Fruit fly (Drosophila melanogaster) Kc167 (cell line): ENCODE measurements around the gene IM33.

Experiments used
- Myc ChIP-seq: fragments of >200 bp; optimal IDR thresholded peaks from 2 replicates; lab custom pipeline; 2017; ENCODE audit warnings: missing external identifiers
- Sin3A ChIP-seq: fragments of >200 bp; optimal IDR thresholded peaks from 2 replicates; lab custom pipeline; 2018; ENCODE audit warnings: missing external identifiers
- h ChIP-seq: fragments of >200 bp; optimal IDR thresholded peaks from 3 replicates; lab custom pipeline; 2018; ENCODE audit warnings: missing external identifiers
- insv ChIP-seq: fragments of >200 bp; optimal IDR thresholded peaks from 3 replicates; lab custom pipeline; 2018; ENCODE audit warnings: missing external identifiers
- psq ChIP-seq: fragments of >200 bp; optimal IDR thresholded peaks from 2 replicates; lab custom pipeline; 2017; ENCODE audit warnings: missing external identifiers
- ttk ChIP-seq: sonication (Bioruptor generic); optimal IDR thresholded peaks from 2 replicates; lab custom pipeline; 2017; ENCODE audit warnings: missing external identifiers

IM33 gene

dm6 chr2L:3696438-3696837 is at the start of gene IM33:
Gene IM33, minus strand, starts transcription at chr2L:3696658.
- TF ChIP-seq Myc, result no peak
- TF ChIP-seq Sin3A (lab: Kevin White, UChicago), result no peak
- no peak for TF ChIP-seq psq (lab: Kevin White, UChicago)
- TF ChIP-seq h (lab: Kevin White, UChicago), result no peak
- TF ChIP-seq insv (lab: Kevin White, UChicago), result no peak
- TF ChIP-seq ttk (lab: Kevin White, UChicago), result no peak

DNA sequence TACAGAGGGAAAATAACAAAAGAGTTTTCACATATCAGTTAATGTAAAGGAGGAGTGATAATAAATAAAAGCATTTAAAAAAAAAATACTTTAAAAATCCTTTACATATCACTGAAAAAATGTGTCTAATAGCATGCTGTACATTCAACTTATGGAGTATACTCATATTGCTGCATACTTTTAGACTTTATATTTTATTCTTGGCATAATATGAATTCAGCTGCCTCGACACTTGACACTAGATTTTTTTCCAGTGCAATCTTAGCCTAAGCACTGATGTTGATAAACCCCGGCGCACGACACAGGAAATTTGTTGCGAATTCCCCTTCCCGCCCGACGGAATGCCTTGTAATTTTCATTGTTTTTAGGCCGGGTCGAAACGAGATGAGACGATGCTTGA is 44.0 kb upstream of the IM33 start:
- no peak for TF ChIP-seq h (lab: Kevin White, UChicago)
- no peak for TF ChIP-seq Sin3A (lab: Kevin White, UChicago)
- no peak for TF ChIP-seq insv (lab: Kevin White, UChicago)
- no peak for TF ChIP-seq Myc
- TF ChIP-seq psq (lab: Kevin White, UChicago), result no peak
- no peak for TF ChIP-seq ttk (lab: Kevin White, UChicago)

DNA sequence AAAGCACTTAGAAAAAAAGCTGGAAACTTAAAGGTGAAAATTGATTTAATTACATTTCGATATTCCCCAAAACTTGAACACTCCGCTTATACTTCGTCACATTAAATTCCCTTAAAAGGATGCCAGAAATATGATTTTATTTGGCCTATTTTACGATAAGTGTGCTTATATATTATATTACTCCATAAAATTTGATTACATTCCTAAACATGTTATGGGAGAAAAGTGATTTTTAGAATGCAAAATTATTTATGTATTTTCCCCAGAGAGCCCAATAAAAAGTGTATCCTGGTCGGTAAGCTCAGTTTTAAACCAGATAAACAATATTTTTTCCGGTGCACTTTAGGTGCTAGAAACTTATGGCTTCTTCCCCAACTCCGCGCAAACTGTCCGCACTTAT is 41.2 kb upstream of the IM33 start:
- TF ChIP-seq Sin3A (lab: Kevin White, UChicago) (no peak), ttk (lab: Kevin White, UChicago) (no peak), insv (lab: Kevin White, UChicago) (no peak), psq (lab: Kevin White, UChicago) (no peak), Myc (no peak)

dm6 chr2L:3737003-3737662 is 40.7 kb upstream of the IM33 start:
- TF ChIP-seq Myc (no peak), h (lab: Kevin White, UChicago) (no peak)

DNA sequence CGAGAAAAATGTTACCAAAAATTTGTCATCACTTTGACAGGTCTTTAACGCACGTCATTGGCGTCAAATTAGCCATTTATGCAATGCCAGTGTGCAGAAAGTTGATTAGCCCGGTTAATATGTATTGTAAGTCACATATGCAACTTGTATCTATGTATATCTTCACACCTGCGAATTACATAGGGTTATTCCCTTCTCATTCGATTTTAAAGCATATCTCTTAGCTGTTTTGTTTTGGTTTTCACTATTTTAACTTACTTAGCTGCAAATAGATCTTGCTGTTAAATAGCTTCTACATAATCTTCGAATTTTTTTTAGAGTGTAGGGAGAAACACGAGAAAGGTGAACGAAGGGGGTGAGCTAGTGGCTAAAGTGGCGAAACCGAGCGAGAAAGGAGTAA is 34.6 kb upstream of the IM33 start:
- TF ChIP-seq insv (lab: Kevin White, UChicago), result no peak
- TF ChIP-seq Sin3A (lab: Kevin White, UChicago), result no peak
- TF ChIP-seq Myc, result no peak
- no peak for TF ChIP-seq h (lab: Kevin White, UChicago)
- no peak for TF ChIP-seq psq (lab: Kevin White, UChicago)
- TF ChIP-seq ttk (lab: Kevin White, UChicago), result no peak

DNA sequence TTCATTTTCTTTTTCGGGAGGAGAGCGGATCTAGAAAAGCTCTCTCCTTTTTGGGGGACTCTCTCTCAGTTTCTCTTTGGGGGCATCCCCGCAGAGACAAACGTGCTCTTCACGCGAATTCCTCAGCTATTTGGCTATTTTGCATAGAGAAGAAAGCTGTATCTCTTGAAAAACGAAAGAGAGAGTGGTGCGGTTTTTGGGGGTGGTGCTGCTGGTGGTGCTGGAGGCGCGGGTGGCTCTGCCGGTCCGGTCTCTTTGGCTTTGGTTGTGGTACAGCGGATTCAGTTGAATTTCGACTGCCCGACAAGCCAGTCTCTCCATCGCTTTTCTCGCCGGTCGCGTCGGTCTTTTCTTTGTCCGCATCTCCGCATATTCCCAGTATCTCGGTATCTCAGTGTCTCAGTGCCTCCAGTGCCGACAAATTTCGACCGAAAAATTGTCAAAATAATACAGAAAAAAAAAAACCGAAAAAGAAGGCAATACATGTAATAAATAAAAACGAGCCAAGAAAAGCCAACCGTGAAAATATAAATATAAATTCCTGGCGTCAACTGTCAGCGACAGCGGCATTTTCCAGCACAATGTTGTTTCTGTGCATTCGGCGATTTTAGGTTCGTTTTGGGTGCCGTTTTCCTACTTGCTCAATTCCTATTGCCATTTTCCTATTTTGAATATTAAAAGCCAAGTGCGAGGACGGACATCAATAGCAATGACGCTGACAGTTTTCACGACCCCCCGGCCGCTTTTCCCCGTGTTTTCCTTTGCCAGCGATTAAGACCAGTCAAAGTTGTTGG is 33.9 kb upstream of the IM33 start, which contains the start of gene CG10019:
Gene CG10019 (plus strand): TSS at position 285 of the 794 bp plus-strand sequence.
- TF ChIP-seq insv (lab: Kevin White, UChicago) (no peak), Sin3A (lab: Kevin White, UChicago) (no peak), h (lab: Kevin White, UChicago) (no peak), psq (lab: Kevin White, UChicago) (no peak)

dm6 chr2L:3729635-3730034 is 33.2 kb upstream of the IM33 start:
- TF ChIP-seq h (lab: Kevin White, UChicago) (no peak), psq (lab: Kevin White, UChicago) (no peak), ttk (lab: Kevin White, UChicago) (no peak), Myc (no peak), insv (lab: Kevin White, UChicago) (no peak), Sin3A (lab: Kevin White, UChicago) (no peak)

dm6 chr2L:3719414-3719959 is 23.0 kb upstream of the IM33 start:
- TF ChIP-seq insv (lab: Kevin White, UChicago) (no peak), Myc (no peak), Sin3A (lab: Kevin White, UChicago) (no peak), psq (lab: Kevin White, UChicago) (no peak), ttk (lab: Kevin White, UChicago) (no peak), h (lab: Kevin White, UChicago) (no peak)

dm6 chr2L:3717673-3718235 is 21.3 kb upstream of the IM33 start, which contains the start of the genes lectin-24A and Shaw:
Gene lectin-24A, minus strand, starts transcription at chr2L:3717773.
Gene Shaw, plus strand, starts transcription at chr2L:3718185.
- TF ChIP-seq ttk (lab: Kevin White, UChicago) (no peak), h (lab: Kevin White, UChicago) (no peak), Sin3A (lab: Kevin White, UChicago) (no peak), psq (lab: Kevin White, UChicago) (no peak)

- TF ChIP-seq Sin3A (lab: Kevin White, UChicago), result no peak
- no peak for TF ChIP-seq insv (lab: Kevin White, UChicago)
- TF ChIP-seq psq (lab: Kevin White, UChicago), result no peak
- TF ChIP-seq ttk (lab: Kevin White, UChicago), result no peak
- TF ChIP-seq h (lab: Kevin White, UChicago), result no peak
- no peak for TF ChIP-seq Myc
Measured at dm6 chr2L:3713545-3714156, 17.2 kb upstream of the IM33 start.

DNA sequence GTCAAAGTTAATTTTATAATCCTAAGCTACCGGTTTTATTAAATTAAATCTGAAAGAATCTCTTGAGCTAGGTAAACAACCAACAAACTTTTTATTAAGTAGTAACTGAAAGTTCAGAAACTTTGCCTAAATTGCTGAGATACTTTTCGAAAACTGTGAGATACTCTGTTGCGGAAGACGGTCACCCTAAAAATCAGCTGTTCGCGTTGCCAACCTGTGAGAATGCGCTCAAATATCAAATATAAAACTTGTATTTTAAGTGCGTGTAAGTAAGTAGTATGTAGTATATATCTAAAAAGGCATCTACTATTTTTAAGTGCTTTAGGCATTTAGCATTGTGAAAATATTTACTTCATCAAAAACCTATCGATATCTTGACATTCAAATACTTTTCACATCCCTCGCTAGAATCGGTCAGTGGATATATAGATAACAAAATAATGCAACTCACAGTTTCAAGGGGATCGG is 16.5 kb upstream of the IM33 start, which contains the start of the genes CG31955 and CG2818:
Gene CG31955 (minus strand): TSS at position 157 of the 468 bp plus-strand sequence.
Gene CG2818 (plus strand): TSS at position 412 of the 468 bp plus-strand sequence.
- no peak for TF ChIP-seq psq (lab: Kevin White, UChicago)
- TF ChIP-seq Myc, result no peak
- no peak for TF ChIP-seq ttk (lab: Kevin White, UChicago)
- no peak for TF ChIP-seq insv (lab: Kevin White, UChicago)
- TF ChIP-seq h (lab: Kevin White, UChicago), result no peak
- no peak for TF ChIP-seq Sin3A (lab: Kevin White, UChicago)
